Fruit fly (Drosophila melanogaster) whole organism, embryonic: ENCODE measurements around the gene cyr.

Experiments
- Aef1 ChIP-seq: fragments of 200-800 bp; sonication (Bioruptor generic); IDR thresholded peaks from 3 replicates; pipeline ENCODE4 v1.3.6; 2022; ENCODE audit warnings: missing biosample characterization, missing genetic modification characterization
- Antp ChIP-seq: fragments of 200-800 bp; sonication (Bioruptor generic); optimal IDR thresholded peaks from 3 replicates; lab custom pipeline; 2016; ENCODE audit warnings: missing biosample characterization, missing genetic modification characterization
- Awh ChIP-seq: fragments of 200-800 bp; sonication (Bioruptor generic); IDR thresholded peaks from 2 replicates; pipeline ENCODE4, ENCODE4 v1.3.6; 2022; ENCODE audit warnings: missing biosample characterization, missing genetic modification characterization
- CG10274 ChIP-seq: fragments of 200-800 bp; sonication (Bioruptor generic); optimal IDR thresholded peaks from 3 replicates; lab custom pipeline; 2017; ENCODE audit warnings: missing biosample characterization, mild to moderate bottlenecking, missing genetic modification characterization
- CG10565 ChIP-seq: fragments of 200-800 bp; sonication (Bioruptor generic); optimal IDR thresholded peaks from 3 replicates; lab custom pipeline; 2016; ENCODE audit warnings: missing biosample characterization, mild to moderate bottlenecking, missing genetic modification characterization
- CG11085 ChIP-seq: fragments of 200-800 bp; sonication (Bioruptor generic); IDR thresholded peaks from 2 replicates; pipeline ENCODE4 v1.3.6; 2022; ENCODE audit warnings: missing biosample characterization, missing genetic modification characterization
- CG12744 ChIP-seq: fragments of 200-800 bp; sonication (Bioruptor generic); optimal IDR thresholded peaks from 2 replicates; lab custom pipeline; 2016; ENCODE audit warnings: missing biosample characterization, missing genetic modification characterization
- CG13123 ChIP-seq: fragments of 200-800 bp; sonication (Bioruptor generic); optimal IDR thresholded peaks from 2 replicates; lab custom pipeline; 2016; ENCODE audit warnings: missing biosample characterization, missing genetic modification characterization
- CG1603 ChIP-seq: fragments of 200-800 bp; sonication (Bioruptor generic); optimal IDR thresholded peaks from 2 replicates; lab custom pipeline; 2019; ENCODE audit warnings: missing biosample characterization, mild to moderate bottlenecking, missing genetic modification characterization, moderate library complexity
- CG16779 ChIP-seq: fragments of 200-800 bp; sonication (Bioruptor generic); IDR thresholded peaks from 2 replicates; pipeline ENCODE4 v1.3.6; 2022; ENCODE audit warnings: missing biosample characterization, missing genetic modification characterization
- CG16863 ChIP-seq: fragments of 200-800 bp; sonication (Bioruptor generic); optimal IDR thresholded peaks from 3 replicates; lab custom pipeline; 2016; ENCODE audit warnings: missing biosample characterization, missing genetic modification characterization
- CG3163 ChIP-seq: fragments of 200-800 bp; sonication (Bioruptor generic); optimal IDR thresholded peaks from 3 replicates; lab custom pipeline; 2016; ENCODE audit warnings: missing biosample characterization, missing genetic modification characterization
- CG3407 ChIP-seq: fragments of 200-800 bp; sonication (Bioruptor generic); optimal IDR thresholded peaks from 2 replicates; lab custom pipeline; 2018; ENCODE audit warnings: missing biosample characterization, mild to moderate bottlenecking, missing genetic modification characterization
- CG34376 ChIP-seq: fragments of 200-800 bp; sonication (Bioruptor generic); optimal IDR thresholded peaks from 2 replicates; lab custom pipeline; 2018; ENCODE audit warnings: missing biosample characterization, mild to moderate bottlenecking, missing genetic modification characterization
- CG4707 ChIP-seq: fragments of 200-800 bp; sonication (Bioruptor generic); optimal IDR thresholded peaks from 2 replicates; lab custom pipeline; 2018; ENCODE audit warnings: missing biosample characterization, mild to moderate bottlenecking, missing genetic modification characterization, moderate library complexity
- CG5953 ChIP-seq: fragments of 200-800 bp; sonication (Bioruptor generic); IDR thresholded peaks from 2 replicates; pipeline ENCODE4 v1.3.6; 2022; ENCODE audit warnings: missing biosample characterization, missing genetic modification characterization
- CG6272 ChIP-seq: fragments of 200-800 bp; sonication (Bioruptor generic); IDR thresholded peaks from 2 replicates; pipeline ENCODE4 v1.3.6; 2022; ENCODE audit warnings: missing biosample characterization, missing genetic modification characterization
- CG7357 ChIP-seq: fragments of 200-800 bp; sonication (Bioruptor generic); IDR thresholded peaks from 3 replicates; pipeline ENCODE4 v1.3.6; 2022; ENCODE audit warnings: missing biosample characterization, missing genetic modification characterization
- CG7372 ChIP-seq: fragments of 200-800 bp; sonication (Bioruptor generic); IDR thresholded peaks from 2 replicates; pipeline ENCODE4 v1.3.6; 2022; ENCODE audit warnings: missing biosample characterization, missing genetic modification characterization
- CG7928 ChIP-seq: fragments of 200-800 bp; sonication (Bioruptor generic); optimal IDR thresholded peaks from 2 replicates; lab custom pipeline; 2017; ENCODE audit warnings: missing biosample characterization, mild to moderate bottlenecking, missing genetic modification characterization
- CG7963 ChIP-seq: fragments of 200-800 bp; sonication (Bioruptor generic); IDR thresholded peaks from 3 replicates; pipeline ENCODE4 v1.3.6; 2022; ENCODE audit warnings: missing biosample characterization, missing genetic modification characterization; ENCODE audit not compliant: partially characterized antibody
- D19B ChIP-seq: fragments of 200-800 bp; sonication (Bioruptor generic); optimal IDR thresholded peaks from 2 replicates; lab custom pipeline; 2017; ENCODE audit warnings: missing biosample characterization, mild to moderate bottlenecking, missing genetic modification characterization
- Ets65A ChIP-seq: fragments of 200-800 bp; sonication (Bioruptor generic); peaks from one replicate; lab custom pipeline; 2016; ENCODE audit warnings: missing biosample characterization, missing genetic modification characterization
- Gug ChIP-seq: fragments of 200-800 bp; sonication (Bioruptor generic); IDR thresholded peaks from 4 replicates; pipeline ENCODE4 v1.3.6; 2022; ENCODE audit warnings: missing biosample characterization, missing genetic modification characterization
- HLH4C ChIP-seq: fragments of 200-800 bp; sonication (Bioruptor generic); IDR thresholded peaks from 3 replicates; pipeline ENCODE4 v1.3.6; 2022; ENCODE audit warnings: missing biosample characterization, missing genetic modification characterization; ENCODE audit not compliant: partially characterized antibody
- Hr51 ChIP-seq, 2 experiments: fragments of 200-800 bp; sonication (Bioruptor generic); optimal IDR thresholded peaks; 2 replicates in 1 of 2; 3 replicates in 1 of 2; lab custom pipeline; 2016 to 2018; ENCODE audit warnings: missing biosample characterization in 2 of 2, missing genetic modification characterization in 2 of 2, mild to moderate bottlenecking in 1 of 2, moderate library complexity in 1 of 2
- Hsf ChIP-seq: fragments of 200-800 bp; sonication (Bioruptor generic); optimal IDR thresholded peaks from 3 replicates; lab custom pipeline; 2016; ENCODE audit warnings: missing biosample characterization, missing genetic modification characterization
- NC2α ChIP-seq: fragments of 200-800 bp; sonication (Bioruptor generic); optimal IDR thresholded peaks from 2 replicates; lab custom pipeline; 2016; ENCODE audit warnings: missing biosample characterization, missing genetic modification characterization
- Nf-YC ChIP-seq: fragments of 200-800 bp; optimal IDR thresholded peaks from 3 replicates; lab custom pipeline; 2019; ENCODE audit warnings: missing biosample characterization, mild to moderate bottlenecking, missing genetic modification characterization, moderate library complexity
- Poxn ChIP-seq: fragments of 200-800 bp; sonication (Bioruptor generic); IDR thresholded peaks from 2 replicates; pipeline ENCODE4 v1.3.6; 2022; ENCODE audit warnings: missing biosample characterization, missing genetic modification characterization
- Sry-δ ChIP-seq: fragments of 200-800 bp; sonication (Bioruptor generic); optimal IDR thresholded peaks from 2 replicates; lab custom pipeline; 2016; ENCODE audit warnings: missing biosample characterization, missing genetic modification characterization
- crc ChIP-seq: fragments of 200-800 bp; sonication (Bioruptor generic); optimal IDR thresholded peaks from 2 replicates; lab custom pipeline; 2016; ENCODE audit warnings: missing biosample characterization, missing genetic modification characterization
- dm ChIP-seq: fragments of 200-800 bp; sonication (Bioruptor generic); optimal IDR thresholded peaks from 3 replicates; lab custom pipeline; 2016; ENCODE audit warnings: missing biosample characterization, missing genetic modification characterization
- grau ChIP-seq: fragments of 200-800 bp; optimal IDR thresholded peaks from 3 replicates; lab custom pipeline; 2019; ENCODE audit warnings: missing biosample characterization, mild to moderate bottlenecking, missing genetic modification characterization, moderate library complexity
- ham ChIP-seq: fragments of 200-800 bp; sonication (Bioruptor generic); IDR thresholded peaks from 2 replicates; pipeline ENCODE4 v1.3.6; 2022; ENCODE audit warnings: missing biosample characterization, missing genetic modification characterization
- inv ChIP-seq: fragments of 200-800 bp; sonication (Bioruptor generic); IDR thresholded peaks from 2 replicates; pipeline ENCODE4 v1.3.6; 2022; ENCODE audit warnings: missing biosample characterization, missing genetic modification characterization; ENCODE audit not compliant: partially characterized antibody
- klu ChIP-seq: fragments of 200-800 bp; sonication (Bioruptor generic); IDR thresholded peaks from 2 replicates; pipeline ENCODE4 v1.3.6; 2022; ENCODE audit warnings: missing biosample characterization, missing genetic modification characterization
- lbe ChIP-seq: fragments of 200-800 bp; sonication (Bioruptor generic); optimal IDR thresholded peaks from 2 replicates; lab custom pipeline; 2016; ENCODE audit warnings: missing biosample characterization, mild to moderate bottlenecking, missing genetic modification characterization
- odd ChIP-seq: fragments of 200-800 bp; sonication (Bioruptor generic); optimal IDR thresholded peaks from 2 replicates; lab custom pipeline; 2017; ENCODE audit warnings: missing biosample characterization, mild to moderate bottlenecking, missing genetic modification characterization
- onecut ChIP-seq: fragments of 200-800 bp; sonication (Bioruptor generic); IDR thresholded peaks from 2 replicates; pipeline ENCODE4 v1.3.6; 2022; ENCODE audit warnings: missing biosample characterization, missing genetic modification characterization
- pb ChIP-seq: fragments of 200-800 bp; sonication (Bioruptor generic); optimal IDR thresholded peaks from 3 replicates; lab custom pipeline; 2016; ENCODE audit warnings: missing biosample characterization, missing genetic modification characterization
- psq ChIP-seq: fragments of 200-800 bp; sonication (Bioruptor generic); optimal IDR thresholded peaks from 2 replicates; lab custom pipeline; 2017; ENCODE audit warnings: missing biosample characterization, missing genetic modification characterization
- repo ChIP-seq: fragments of 200-800 bp; sonication (Bioruptor generic); optimal IDR thresholded peaks from 2 replicates; lab custom pipeline; 2016; ENCODE audit warnings: missing biosample characterization, missing genetic modification characterization
- seq ChIP-seq: fragments of 200-800 bp; sonication (Bioruptor generic); IDR thresholded peaks from 2 replicates; pipeline ENCODE4 v1.3.6; 2022; ENCODE audit warnings: missing biosample characterization, missing genetic modification characterization
- slou ChIP-seq: fragments of 200-800 bp; sonication (Bioruptor generic); optimal IDR thresholded peaks from 3 replicates; lab custom pipeline; 2016; ENCODE audit warnings: missing biosample characterization, missing genetic modification characterization
- so ChIP-seq: fragments of 200-800 bp; sonication (Bioruptor generic); IDR thresholded peaks from 3 replicates; pipeline ENCODE4 v1.3.6; 2022; ENCODE audit warnings: missing biosample characterization, missing genetic modification characterization
- tin ChIP-seq: fragments of 200-800 bp; sonication (Bioruptor generic); optimal IDR thresholded peaks from 3 replicates; lab custom pipeline; 2016; ENCODE audit warnings: missing biosample characterization, missing genetic modification characterization
- tna ChIP-seq: fragments of 200-800 bp; sonication (Bioruptor generic); IDR thresholded peaks from 2 replicates; pipeline ENCODE4 v1.3.6; 2022; ENCODE audit warnings: missing biosample characterization, missing genetic modification characterization; ENCODE audit not compliant: partially characterized antibody
- unc-4 ChIP-seq: fragments of 200-800 bp; sonication (Bioruptor generic); IDR thresholded peaks from 2 replicates; pipeline ENCODE4 v1.3.6; 2022; ENCODE audit warnings: missing biosample characterization, missing genetic modification characterization; ENCODE audit not compliant: partially characterized antibody
- usp ChIP-seq: fragments of >200 bp; optimal IDR thresholded peaks from 2 replicates; lab custom pipeline; 2017; ENCODE audit warnings: missing biosample characterization, missing genetic modification characterization
- vfl ChIP-seq: fragments of 200-800 bp; sonication (Bioruptor generic); optimal IDR thresholded peaks from 2 replicates; lab custom pipeline; 2016; ENCODE audit warnings: missing biosample characterization, missing genetic modification characterization
- wor ChIP-seq: fragments of 200-800 bp; sonication (Bioruptor generic); IDR thresholded peaks from 2 replicates; pipeline ENCODE4 v1.3.6; 2022; ENCODE audit warnings: missing biosample characterization, missing genetic modification characterization

Gene cyr

DNA sequence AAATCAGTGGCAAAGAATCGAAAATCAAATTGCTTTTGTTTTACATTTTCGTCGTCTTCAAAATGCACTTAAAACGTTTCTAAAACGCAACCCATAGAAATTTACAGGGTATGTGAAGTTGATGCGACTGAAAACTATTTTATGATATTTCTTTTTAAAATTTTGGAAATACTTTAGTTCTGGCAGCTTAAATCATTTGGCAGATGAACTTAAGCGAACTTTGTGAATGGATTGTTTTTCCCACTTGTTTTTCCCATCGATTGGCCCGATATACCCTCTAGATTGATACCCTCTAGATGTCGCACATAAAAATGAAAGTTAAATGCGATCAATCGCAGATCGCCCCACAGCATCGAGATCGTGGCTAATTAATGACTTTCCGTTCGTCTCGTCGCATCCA lies 9.4 kb downstream of the cyr start (continued):
- TF ChIP-seq slou (GFP tag; lab: Kevin White, UChicago) (no peak), tna (no peak), Poxn (GFP tag; lab: Robert Waterston, UW) (no peak), klu (GFP tag; lab: Robert Waterston, UW) (no peak), CG10274 (GFP tag; lab: Kevin White, UChicago) (no peak), CG7372 (GFP tag; lab: Robert Waterston, UW) (no peak), Aef1 (0 out of 3 replicates have a peak, but pooled peaks have one; percentile 27), usp (GFP tag; lab: Kevin White, UChicago) (no peak), grau (tag; lab: Kevin White, UChicago) (peak; percentile 57), CG16863 (GFP tag; lab: Kevin White, UChicago) (peak; percentile 55), CG7357 (no peak), crc (GFP tag; lab: Kevin White, UChicago) (peak; percentile 11), odd (GFP tag; lab: Kevin White, UChicago) (no peak), psq (peak; percentile 6), D19B (GFP tag; lab: Kevin White, UChicago) (peak; percentile 23), NC2α (GFP tag; lab: Kevin White, UChicago) (no peak), lbe (no peak), tin (peak; percentile 45), HLH4C (GFP tag; lab: Robert Waterston, UW) (no peak), CG3407 (GFP tag; lab: Kevin White, UChicago) (peak; percentile 51), Hsf (GFP tag; lab: Kevin White, UChicago) (peak; percentile 56), CG10565 (no peak), so (no peak), vfl (GFP tag; lab: Kevin White, UChicago) (no peak), CG7928 (GFP tag; lab: Kevin White, UChicago) (no peak), CG12744 (no peak), repo (GFP tag; lab: Kevin White, UChicago) (no peak), CG5953 (GFP tag; lab: Robert Waterston, UW) (no peak), dm (GFP tag; lab: Kevin White, UChicago) (no peak), ham (GFP tag; lab: Robert Waterston, UW) (no peak), Gug (GFP tag; lab: Robert Waterston, UW) (peak; percentile 26; the same call in 1 of the 4 replicates), CG16779 (GFP tag; lab: Robert Waterston, UW) (no peak), inv (GFP tag; lab: Robert Waterston, UW) (no peak), CG1603 (tag; lab: Kevin White, UChicago) (peak; percentile 84), CG13123 (no peak), seq (no peak), CG3163 (GFP tag; lab: Kevin White, UChicago) (no peak), CG11085 (GFP tag; lab: Robert Waterston, UW) (no peak), Awh (GFP tag; lab: Robert Waterston, UW) (peak; percentile 76), CG4707 (GFP tag; lab: Kevin White, UChicago) (peak; percentile 49), Hr51 (GFP tag; optimal IDR thresholded peaks at IDR 0.05; lab: Kevin White, UChicago) (peak in 1 of 2 experiments; percentile 65), Nf-YC (tag; lab: Kevin White, UChicago) (no peak), CG6272 (no peak), unc-4 (GFP tag; lab: Robert Waterston, UW) (no peak), CG7963 (GFP tag; lab: Robert Waterston, UW) (no peak), onecut (GFP tag; lab: Robert Waterston, UW) (0 out of 2 replicates have a peak, but pooled peaks have one; percentile 14), Sry-δ (no peak), Ets65A (GFP tag; lab: Kevin White, UChicago) (peak; percentile 94), pb (no peak), CG34376 (GFP tag; lab: Kevin White, UChicago) (no peak), Antp (GFP tag; lab: Kevin White, UChicago) (peak; percentile 38), wor (peak; percentile 42; the same call in 1 of the 2 replicates)
